Worm (Caenorhabditis elegans) whole organism, L3 larva: ENCODE results near the gene unc-31.

ENCODE experiments used
- ama-1 ChIP-seq: fragments of 150-350 bp; optimal IDR thresholded peaks from 2 replicates; lab custom pipeline; 2018
- ceh-28 ChIP-seq: fragments of 150-350 bp; optimal IDR thresholded peaks from 2 replicates; lab custom pipeline; 2014; ENCODE audit warnings: missing biosample characterization, missing genetic modification reagents, missing genetic modification characterization
- ceh-9 ChIP-seq: sonication (generic microtip); optimal IDR thresholded peaks from 2 replicates; lab custom pipeline; 2018; ENCODE audit warnings: missing biosample characterization, missing genetic modification characterization
- nhr-12 ChIP-seq: fragments of 150-350 bp; optimal IDR thresholded peaks from 2 replicates; lab custom pipeline; 2014; ENCODE audit warnings: missing biosample characterization, missing genetic modification characterization
- nhr-237 ChIP-seq: fragments of 150-350 bp; optimal IDR thresholded peaks from 2 replicates; lab custom pipeline; 2014; ENCODE audit warnings: missing biosample characterization, missing genetic modification characterization
- nhr-25 ChIP-seq: sonication (generic microtip); optimal IDR thresholded peaks from 2 replicates; lab custom pipeline; 2017; ENCODE audit warnings: missing biosample characterization, missing genetic modification characterization
- skn-1 ChIP-seq: fragments of 150-350 bp; optimal IDR thresholded peaks from 2 replicates; lab custom pipeline; 2014; ENCODE audit warnings: missing biosample characterization, missing genetic modification characterization
- unc-39 ChIP-seq: sonication (generic microtip); optimal IDR thresholded peaks from 4 replicates; lab custom pipeline; 2017; ENCODE audit warnings: missing biosample characterization, missing genetic modification characterization
- unc-62 ChIP-seq: fragments of 150-350 bp; sonication (generic microtip); optimal IDR thresholded peaks from 4 replicates; lab custom pipeline; 2014; ENCODE audit warnings: missing biosample characterization, missing genetic modification reagents, missing genetic modification characterization
- ztf-11 ChIP-seq: fragments of 150-350 bp; optimal IDR thresholded peaks from 2 replicates; lab custom pipeline; 2014; ENCODE audit warnings: missing biosample characterization, missing genetic modification characterization

DNA sequence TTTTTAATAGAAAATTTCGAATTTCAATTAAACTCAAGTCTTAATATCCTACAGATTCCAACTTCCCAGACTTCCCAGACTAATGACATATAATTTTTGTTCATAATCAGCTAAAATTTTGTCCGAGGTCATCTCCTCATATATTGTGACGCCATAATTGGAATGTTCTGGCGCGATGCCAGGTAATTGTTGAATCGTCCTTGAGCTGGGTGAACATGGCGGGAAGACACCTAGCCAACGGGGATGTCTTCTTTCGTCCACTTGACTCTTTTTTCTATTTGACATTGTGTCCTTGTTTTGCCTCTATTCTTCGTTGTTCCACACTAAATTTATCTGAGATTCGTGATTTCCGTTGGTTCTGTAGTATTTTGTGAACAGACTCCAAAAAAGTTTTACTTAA lies 23.1 kb downstream of the unc-31 start:
- TF ChIP-seq nhr-12 (tag; lab: Kevin White, UChicago) (no peak), nhr-237 (no peak), unc-39 (no peak), ceh-28 (tag; lab: Kevin White, UChicago) (no peak), nhr-25 (tag; lab: Kevin White, UChicago) (peak; percentile 32), ztf-11 (tag; lab: Kevin White, UChicago) (no peak), ceh-9 (no peak), unc-62 (GFP tag; lab: Kevin White, UChicago) (no peak), skn-1 (no peak), ama-1 (lab: Kevin White, UChicago) (no peak)
